Fruit fly (Drosophila melanogaster) whole organism, embryonic: ENCODE data around the gene CG4942.

ENCODE experiments used
- Abd-B ChIP-seq: fragments of 200-800 bp; sonication (Bioruptor generic); optimal IDR thresholded peaks from 2 replicates; lab custom pipeline; 2018; ENCODE audit warnings: missing biosample characterization, mild to moderate bottlenecking, missing genetic modification characterization, moderate library complexity
- Adf1 ChIP-seq: fragments of 200-800 bp; sonication (Bioruptor generic); IDR thresholded peaks from 2 replicates; pipeline ENCODE4 v1.3.6; 2022; ENCODE audit warnings: missing biosample characterization, missing genetic modification characterization
- CG10321 ChIP-seq: fragments of 200-800 bp; sonication (Bioruptor generic); IDR thresholded peaks from 2 replicates; pipeline ENCODE4 v1.3.6; 2022; ENCODE audit warnings: missing biosample characterization, missing genetic modification characterization
- CG10543 ChIP-seq: fragments of 200-800 bp; sonication (Bioruptor generic); optimal IDR thresholded peaks from 3 replicates; lab custom pipeline; 2017; ENCODE audit warnings: missing biosample characterization, mild to moderate bottlenecking, missing genetic modification characterization, moderate library complexity
- CG10959 ChIP-seq: fragments of 200-800 bp; sonication (Bioruptor generic); IDR thresholded peaks from 2 replicates; pipeline ENCODE4 v1.3.6; 2022; ENCODE audit warnings: missing biosample characterization, missing genetic modification characterization
- CG15514 ChIP-seq: fragments of 200-800 bp; sonication (Bioruptor generic); optimal IDR thresholded peaks from 3 replicates; lab custom pipeline; 2017; ENCODE audit warnings: missing biosample characterization, missing genetic modification characterization, mild to moderate bottlenecking, moderate library complexity, missing genetic modification reagents
- CG16863 ChIP-seq: fragments of 200-800 bp; sonication (Bioruptor generic); optimal IDR thresholded peaks from 3 replicates; lab custom pipeline; 2016; ENCODE audit warnings: missing biosample characterization, missing genetic modification characterization
- CG2712 ChIP-seq: fragments of 200-800 bp; optimal IDR thresholded peaks from 3 replicates; lab custom pipeline; 2019; ENCODE audit warnings: missing biosample characterization, mild to moderate bottlenecking, missing genetic modification characterization, moderate library complexity
- CG32772 ChIP-seq: fragments of 200-800 bp; sonication (Bioruptor generic); IDR thresholded peaks from 2 replicates; pipeline ENCODE4 v1.3.6; 2022; ENCODE audit warnings: missing biosample characterization, missing genetic modification characterization
- CG34376 ChIP-seq: fragments of 200-800 bp; sonication (Bioruptor generic); optimal IDR thresholded peaks from 2 replicates; lab custom pipeline; 2018; ENCODE audit warnings: missing biosample characterization, mild to moderate bottlenecking, missing genetic modification characterization
- CG4617 ChIP-seq: fragments of 200-800 bp; sonication (Bioruptor generic); optimal IDR thresholded peaks from 3 replicates; lab custom pipeline; 2016; ENCODE audit warnings: missing biosample characterization, missing genetic modification characterization, borderline replicate concordance
- CG6175 ChIP-seq: fragments of 200-800 bp; sonication (Bioruptor generic); IDR thresholded peaks from 3 replicates; pipeline ENCODE4 v1.3.6; 2022; ENCODE audit warnings: missing biosample characterization, missing genetic modification characterization
- CG7357 ChIP-seq: fragments of 200-800 bp; sonication (Bioruptor generic); IDR thresholded peaks from 3 replicates; pipeline ENCODE4 v1.3.6; 2022; ENCODE audit warnings: missing biosample characterization, missing genetic modification characterization
- CG8281 ChIP-seq: fragments of 200-800 bp; sonication (Bioruptor generic); optimal IDR thresholded peaks from 2 replicates; lab custom pipeline; 2018; ENCODE audit warnings: missing biosample characterization, mild to moderate bottlenecking, missing genetic modification characterization, moderate library complexity
- CoRest ChIP-seq: fragments of 200-800 bp; sonication (Bioruptor generic); optimal IDR thresholded peaks from 3 replicates; lab custom pipeline; 2018; ENCODE audit warnings: missing biosample characterization, mild to moderate bottlenecking, missing genetic modification characterization, moderate library complexity
- D ChIP-seq, 2 experiments: fragments of 200-800 bp in 1 of 2; fragments of >200 bp in 1 of 2; sonication (Bioruptor generic) in 1 of 2; optimal IDR thresholded peaks; 2 replicates in 1 of 2; 3 replicates in 1 of 2; lab custom pipeline; 2017; ENCODE audit warnings: mild to moderate bottlenecking in 1 of 2, missing biosample characterization in 1 of 2, missing genetic modification characterization in 1 of 2, missing genetic modification reagents in 1 of 2
- D19B ChIP-seq: fragments of 200-800 bp; sonication (Bioruptor generic); optimal IDR thresholded peaks from 2 replicates; lab custom pipeline; 2017; ENCODE audit warnings: missing biosample characterization, mild to moderate bottlenecking, missing genetic modification characterization
- Drgx ChIP-seq: fragments of 200-800 bp; sonication (Bioruptor generic); IDR thresholded peaks from 2 replicates; pipeline ENCODE4 v1.3.6; 2022; ENCODE audit warnings: missing biosample characterization, missing genetic modification characterization
- Elba2 ChIP-seq: fragments of 200-800 bp; sonication (Bioruptor generic); optimal IDR thresholded peaks from 3 replicates; lab custom pipeline; 2016; ENCODE audit warnings: missing biosample characterization, missing genetic modification characterization
- Ets65A ChIP-seq: fragments of 200-800 bp; sonication (Bioruptor generic); peaks from one replicate; lab custom pipeline; 2016; ENCODE audit warnings: missing biosample characterization, missing genetic modification characterization
- Hr3 ChIP-seq: fragments of 200-800 bp; sonication (Bioruptor generic); optimal IDR thresholded peaks from 3 replicates; lab custom pipeline; 2016; ENCODE audit warnings: missing biosample characterization, missing genetic modification characterization
- Hsf ChIP-seq: fragments of 200-800 bp; sonication (Bioruptor generic); optimal IDR thresholded peaks from 3 replicates; lab custom pipeline; 2016; ENCODE audit warnings: missing biosample characterization, missing genetic modification characterization
- Meics ChIP-seq: fragments of 200-800 bp; sonication (Bioruptor generic); optimal IDR thresholded peaks from 2 replicates; lab custom pipeline; 2017; ENCODE audit warnings: missing biosample characterization, mild to moderate bottlenecking, missing genetic modification characterization
- Nf-YC ChIP-seq: fragments of 200-800 bp; optimal IDR thresholded peaks from 3 replicates; lab custom pipeline; 2019; ENCODE audit warnings: missing biosample characterization, mild to moderate bottlenecking, missing genetic modification characterization, moderate library complexity
- Pdp1 ChIP-seq, 2 experiments: fragments of 200-800 bp; sonication (Bioruptor generic); optimal IDR thresholded peaks; 3 replicates each; lab custom pipeline; 2016; ENCODE audit warnings: missing biosample characterization in 2 of 2, missing genetic modification characterization in 2 of 2, mild to moderate bottlenecking in 1 of 2, moderate library complexity in 1 of 2
- Ptx1 ChIP-seq: fragments of 200-800 bp; sonication (Bioruptor generic); IDR thresholded peaks from 2 replicates; pipeline ENCODE4 v1.3.6; 2022; ENCODE audit warnings: missing biosample characterization, missing genetic modification characterization
- YL-1 ChIP-seq: fragments of 200-800 bp; sonication (Bioruptor generic); optimal IDR thresholded peaks from 3 replicates; lab custom pipeline; 2017; ENCODE audit warnings: missing biosample characterization, mild to moderate bottlenecking, missing genetic modification characterization
- al ChIP-seq: fragments of 200-800 bp; sonication (Bioruptor generic); IDR thresholded peaks from 2 replicates; pipeline ENCODE4 v1.3.6; 2022; ENCODE audit warnings: missing biosample characterization, missing genetic modification characterization
- en ChIP-seq: fragments of 200-800 bp; sonication (Bioruptor generic); optimal IDR thresholded peaks from 2 replicates; lab custom pipeline; 2016; ENCODE audit warnings: missing biosample characterization, missing genetic modification characterization
- ewg ChIP-seq: fragments of 200-800 bp; sonication (Bioruptor generic); optimal IDR thresholded peaks from 3 replicates; lab custom pipeline; 2017; ENCODE audit warnings: mild to moderate bottlenecking, missing biosample characterization, missing genetic modification reagents, missing genetic modification characterization
- exex ChIP-seq: fragments of 200-800 bp; sonication (Bioruptor generic); optimal IDR thresholded peaks from 4 replicates; lab custom pipeline; 2018; ENCODE audit warnings: missing biosample characterization, mild to moderate bottlenecking, missing genetic modification characterization, moderate library complexity
- fd64A ChIP-seq: fragments of 200-800 bp; sonication (Bioruptor generic); optimal IDR thresholded peaks from 3 replicates; lab custom pipeline; 2018; ENCODE audit warnings: missing biosample characterization, mild to moderate bottlenecking, missing genetic modification characterization
- gt ChIP-seq: fragments of 200-800 bp; sonication (Bioruptor generic); IDR thresholded peaks from 2 replicates; pipeline ENCODE4 v1.3.6; 2022; ENCODE audit warnings: missing biosample characterization, missing genetic modification characterization
- hkb ChIP-seq, 2 experiments: fragments of 200-800 bp in 1 of 2; fragments of >200 bp in 1 of 2; sonication (Bioruptor generic) in 1 of 2; IDR thresholded peaks in 1 of 2; optimal IDR thresholded peaks in 1 of 2; 2 replicates each; pipeline versions ENCODE4 v1.3.6 to Lab custom; 2017 to 2022; ENCODE audit warnings: missing biosample characterization in 1 of 2, missing genetic modification characterization in 1 of 2
- ken ChIP-seq: fragments of 200-800 bp; sonication (Bioruptor generic); IDR thresholded peaks from 3 replicates; pipeline ENCODE4 v1.3.6; 2022; ENCODE audit warnings: missing biosample characterization, missing genetic modification characterization
- lilli ChIP-seq: fragments of 200-800 bp; sonication (Bioruptor generic); optimal IDR thresholded peaks from 3 replicates; lab custom pipeline; 2016; ENCODE audit warnings: missing biosample characterization, missing genetic modification characterization
- pb ChIP-seq: fragments of 200-800 bp; sonication (Bioruptor generic); optimal IDR thresholded peaks from 3 replicates; lab custom pipeline; 2016; ENCODE audit warnings: missing biosample characterization, missing genetic modification characterization
- pnt ChIP-seq: fragments of 200-800 bp; sonication (Bioruptor generic); optimal IDR thresholded peaks from 3 replicates; lab custom pipeline; 2016; ENCODE audit warnings: missing biosample characterization, missing genetic modification characterization
- pros ChIP-seq: fragments of 200-800 bp; sonication (Bioruptor generic); optimal IDR thresholded peaks from 3 replicates; lab custom pipeline; 2019; ENCODE audit warnings: missing biosample characterization, mild to moderate bottlenecking, missing genetic modification characterization, moderate library complexity
- sens ChIP-seq: fragments of 200-800 bp; sonication (Bioruptor generic); peaks from one replicate; lab custom pipeline; 2016; ENCODE audit warnings: missing biosample characterization, missing genetic modification characterization
- sug ChIP-seq: fragments of 200-800 bp; optimal IDR thresholded peaks from 2 replicates; lab custom pipeline; 2019; ENCODE audit warnings: missing biosample characterization, mild to moderate bottlenecking, missing genetic modification characterization, moderate library complexity
- ttk ChIP-seq: fragments of 200-800 bp; sonication (Bioruptor generic); IDR thresholded peaks from 2 replicates; pipeline ENCODE4 v2.1.2; 2022; ENCODE audit warnings: missing biosample characterization, missing genetic modification characterization
- z ChIP-seq: fragments of 200-800 bp; sonication (Bioruptor generic); IDR thresholded peaks from 3 replicates; pipeline ENCODE4 v1.3.6; 2022; ENCODE audit warnings: missing biosample characterization, missing genetic modification characterization

Gene CG4942

DNA sequence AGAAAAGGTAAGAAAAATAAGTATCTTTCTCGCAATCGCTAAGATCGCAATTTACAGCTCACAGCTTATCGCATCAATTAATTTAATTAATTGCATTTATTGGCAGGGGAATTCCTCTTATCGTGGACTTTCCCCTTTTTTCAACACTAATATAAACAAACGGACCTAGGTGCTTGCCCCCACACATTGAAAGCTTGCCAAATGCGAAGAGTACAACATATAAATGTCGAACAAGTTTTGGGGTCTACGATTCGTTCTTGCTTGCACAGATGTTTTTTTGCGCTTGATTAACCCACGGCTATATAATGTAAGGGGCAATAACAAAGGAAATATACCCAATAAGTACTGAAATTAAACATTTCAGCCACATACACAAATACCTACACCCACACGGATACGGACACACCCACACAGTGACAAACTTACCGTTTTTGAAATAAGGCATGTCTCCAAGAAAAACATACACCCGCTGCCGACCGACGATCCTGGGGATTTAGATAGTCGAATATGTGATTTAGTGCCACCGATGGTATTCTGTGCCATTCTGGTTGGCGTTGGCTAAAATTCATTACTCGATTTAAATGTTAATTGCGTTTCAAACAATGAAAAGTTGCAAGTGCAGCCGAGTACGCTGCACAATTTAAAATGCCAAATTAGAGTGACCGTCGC is 709 bp upstream of the CG4942 start (continued):
- TF ChIP-seq pb (GFP tag; lab: Kevin White, UChicago) (no peak), D (optimal IDR thresholded peaks at IDR 0.05; lab: Kevin White, UChicago) (peak; percentile 71), D (GFP tag; optimal IDR thresholded peaks at IDR 0.05; lab: Kevin White, UChicago) (no peak), YL-1 (GFP tag; lab: Kevin White, UChicago) (peak; percentile 60), Elba2 (GFP tag; lab: Kevin White, UChicago) (peak; percentile 18), CG4617 (peak; percentile 2), exex (tag; lab: Kevin White, UChicago) (peak; percentile 35), CG10321 (no peak), fd64A (GFP tag; lab: Kevin White, UChicago) (no peak)

DNA sequence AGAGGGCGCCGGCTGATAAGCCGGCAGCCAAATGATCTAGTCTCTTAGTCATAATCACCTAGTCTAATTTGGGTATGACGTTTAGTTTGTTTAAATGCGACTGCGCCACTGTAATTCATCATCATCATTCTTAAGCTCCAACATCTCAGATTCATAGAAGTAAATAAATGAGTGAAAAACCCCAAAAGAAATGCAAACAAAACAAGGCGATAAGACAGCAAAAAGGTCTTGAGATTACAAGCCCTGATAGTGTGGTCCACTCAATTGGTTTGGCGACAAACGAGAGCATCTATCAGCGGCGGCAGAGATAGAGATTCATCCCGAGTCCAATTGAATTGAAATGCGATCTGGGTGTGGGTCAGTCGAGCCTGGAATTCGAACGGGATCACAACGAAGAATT is 1.4 kb downstream of the CG4942 start, which contains the start of gene teq:
Gene teq, plus strand, starts transcription at position 359 of the 400 bp plus-strand sequence.
- peak; percentile 28 for TF ChIP-seq sug (tag; lab: Kevin White, UChicago)
- peak; percentile 81 for TF ChIP-seq CG34376
- TF ChIP-seq al (GFP tag; lab: Robert Waterston, UW), result no peak
- TF ChIP-seq pros (GFP tag; lab: Kevin White, UChicago), result peak; percentile 62
- TF ChIP-seq Hr3, result no peak
- peak; percentile 77; the same call in 2 of the 3 replicates for TF ChIP-seq z

DNA sequence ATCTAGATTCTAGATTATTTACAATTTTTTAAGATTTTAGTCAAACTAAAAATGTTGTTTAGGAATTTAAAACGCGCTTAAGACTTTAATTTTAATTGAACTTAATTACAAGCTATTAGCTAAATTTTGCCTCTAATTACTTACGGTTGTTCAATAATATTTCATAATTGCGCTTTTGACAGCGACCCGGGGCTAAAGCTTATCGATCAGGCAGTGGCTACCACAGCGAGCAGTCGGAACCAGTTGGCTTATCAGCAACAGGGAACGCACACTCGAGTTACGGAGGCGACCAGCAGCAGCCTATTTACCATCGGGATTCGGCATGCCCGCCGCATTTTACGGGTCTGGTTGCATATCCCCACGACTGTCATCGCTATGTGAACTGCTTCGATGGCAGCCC is 2.0 kb downstream of the CG4942 start:
- TF ChIP-seq ttk (GFP tag; lab: Robert Waterston, UW) (no peak), Ptx1 (GFP tag; lab: Robert Waterston, UW) (no peak), ewg (GFP tag; lab: Kevin White, UChicago) (no peak), CG10321 (no peak), CG15514 (GFP tag; lab: Kevin White, UChicago) (peak; percentile 78), Pdp1 (GFP tag; optimal IDR thresholded peaks at IDR 0.05; lab: Kevin White, UChicago) (peak in 1 of 2 experiments; percentile 72), lilli (GFP tag; lab: Kevin White, UChicago) (no peak)
- TF ChIP-seq, all 482 proteins: peak for 2

DNA sequence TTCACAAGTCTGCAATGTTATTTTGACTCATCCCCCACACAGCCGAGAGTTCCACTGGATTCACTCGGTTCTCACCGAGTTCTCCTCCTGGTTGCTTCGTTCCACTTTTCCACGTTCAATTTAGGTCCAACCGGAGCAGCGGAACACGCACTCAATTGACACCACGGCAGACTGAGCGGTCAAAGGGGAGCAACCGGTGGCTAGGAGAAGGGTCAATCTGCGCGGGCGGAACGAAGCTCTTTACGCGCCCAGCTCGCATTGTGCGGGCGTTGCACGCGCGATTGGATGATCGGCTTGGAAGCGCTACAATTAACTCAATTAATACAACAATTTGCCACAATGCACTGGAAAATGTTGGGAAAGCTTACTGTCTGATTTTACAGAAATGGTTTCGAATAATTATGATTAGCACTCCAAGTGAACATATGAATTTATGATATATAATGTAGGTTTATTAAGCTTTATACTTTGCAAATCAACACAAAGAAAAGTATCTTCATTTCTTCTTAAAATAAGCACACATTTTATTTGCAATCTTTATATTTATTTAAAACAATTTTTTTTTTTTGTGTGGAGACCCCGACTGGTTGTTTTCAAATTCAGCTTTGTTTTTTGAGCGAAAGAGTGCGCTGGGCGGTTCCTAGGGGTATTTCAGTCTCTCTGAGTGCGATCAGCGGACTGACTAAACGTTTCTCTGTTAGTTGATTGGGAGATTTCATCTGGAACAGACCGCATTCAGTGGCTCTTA is 19.6 kb downstream of the CG4942 start, which contains the start of gene CG32032:
Gene CG32032, plus strand, starts transcription at position 698 of the 748 bp plus-strand sequence.
- no peak for TF ChIP-seq gt
- TF ChIP-seq ken (GFP tag; lab: Robert Waterston, UW), result no peak
- TF ChIP-seq en (GFP tag; lab: Kevin White, UChicago), result no peak
- peak; percentile 32 for TF ChIP-seq Ets65A (GFP tag; lab: Kevin White, UChicago)
- no peak for TF ChIP-seq CG32772 (GFP tag; lab: Robert Waterston, UW)
- TF ChIP-seq hkb (optimal IDR thresholded peaks at IDR 0.05; lab: Kevin White, UChicago), result no peak
- TF ChIP-seq hkb (GFP tag; IDR thresholded peaks at IDR 0.05; lab: Robert Waterston, UW), result 0 out of 2 replicates have a peak, but pooled peaks have one; percentile 8
- peak; percentile 37 for TF ChIP-seq Meics
- 0 out of 2 replicates have a peak, but pooled peaks have one; percentile 12 for TF ChIP-seq CG10959 (GFP tag; lab: Robert Waterston, UW)
- TF ChIP-seq CG16863, result no peak
- TF ChIP-seq pnt, result no peak
- no peak for TF ChIP-seq Nf-YC (tag; lab: Kevin White, UChicago)
- no peak for TF ChIP-seq CG8281 (tag; lab: Kevin White, UChicago)
- TF ChIP-seq sens (GFP tag; lab: Kevin White, UChicago), result no peak
- peak; percentile 47; the same call in 1 of the 2 replicates for TF ChIP-seq Drgx (GFP tag; lab: Robert Waterston, UW)
- no peak for TF ChIP-seq Adf1 (GFP tag; lab: Robert Waterston, UW)
- TF ChIP-seq Abd-B (GFP tag; lab: Kevin White, UChicago), result peak; percentile 9
- TF ChIP-seq CG2712, result no peak
- TF ChIP-seq CG6175 (GFP tag; lab: Robert Waterston, UW), result 0 out of 3 replicates have a peak, but pooled peaks have one; percentile 29
- peak; percentile 30 for TF ChIP-seq CoRest (tag; lab: Kevin White, UChicago)
- peak; percentile 11 for TF ChIP-seq CG10543 (GFP tag; lab: Kevin White, UChicago)
- no peak for TF ChIP-seq D19B (GFP tag; lab: Kevin White, UChicago)
- TF ChIP-seq CG7357, result no peak
- no peak for TF ChIP-seq Hsf
